Worm (Caenorhabditis elegans) whole organism, mixed stage, embryonic: ENCODE data around the gene ins-14.
A peak's percentile ranks its signal among the peaks of the same experiment; 100 is the strongest.

Experiments
- M03D4.4 ChIP-seq: sonication (generic microtip); optimal IDR thresholded peaks from 2 replicates; lab custom pipeline; 2017; ENCODE audit warnings: mild to moderate bottlenecking, missing genetic modification characterization, missing compliant biosample characterization
- bed-3 ChIP-seq: fragments of 200-800 bp; sonication (Bioruptor generic); optimal IDR thresholded peaks from 3 replicates; lab custom pipeline; 2018; ENCODE audit warnings: mild to moderate bottlenecking, missing genetic modification characterization, moderate library complexity, missing compliant biosample characterization
- blmp-1 ChIP-seq: fragments of 150-350 bp; optimal IDR thresholded peaks from 2 replicates; lab custom pipeline; 2014; ENCODE audit warnings: missing biosample characterization, missing genetic modification characterization
- ceh-39 ChIP-seq: fragments of 150-350 bp; optimal IDR thresholded peaks from 2 replicates; lab custom pipeline; 2014; ENCODE audit warnings: missing biosample characterization, missing genetic modification characterization
- ceh-43 ChIP-seq: fragments of 200-800 bp; sonication (Bioruptor generic); optimal IDR thresholded peaks from 2 replicates; lab custom pipeline; 2018; ENCODE audit warnings: mild to moderate bottlenecking, missing genetic modification characterization, moderate library complexity, missing compliant biosample characterization
- ceh-83 ChIP-seq: fragments of 200-800 bp; sonication (Bioruptor generic); optimal IDR thresholded peaks from 2 replicates; lab custom pipeline; 2018; ENCODE audit warnings: mild to moderate bottlenecking, missing genetic modification characterization, missing compliant biosample characterization
- ces-1 ChIP-seq: fragments of 150-350 bp; optimal IDR thresholded peaks from 2 replicates; lab custom pipeline; 2014; ENCODE audit warnings: missing biosample characterization, missing genetic modification reagents, missing genetic modification characterization
- cnd-1 ChIP-seq: fragments of 200-800 bp; sonication (Bioruptor generic); optimal IDR thresholded peaks from 2 replicates; lab custom pipeline; 2018; ENCODE audit warnings: mild to moderate bottlenecking, missing genetic modification characterization, missing compliant biosample characterization
- drap-1 ChIP-seq: fragments of 200-800 bp; sonication (Bioruptor generic); optimal IDR thresholded peaks from 3 replicates; lab custom pipeline; 2018; ENCODE audit warnings: mild to moderate bottlenecking, missing genetic modification characterization, missing compliant biosample characterization
- elt-1 ChIP-seq: sonication (generic microtip); optimal IDR thresholded peaks from 2 replicates; lab custom pipeline; 2017; ENCODE audit warnings: missing genetic modification characterization, mild to moderate bottlenecking, missing compliant biosample characterization, antibody characterized with exemption, moderate library complexity, borderline replicate concordance; ENCODE audit not compliant: insufficient read depth
- elt-3 ChIP-seq: fragments of 150-350 bp; optimal IDR thresholded peaks from 2 replicates; lab custom pipeline; 2014; ENCODE audit warnings: missing biosample characterization, missing genetic modification characterization
- flh-1 ChIP-seq: fragments of 200-800 bp; sonication (Bioruptor generic); optimal IDR thresholded peaks from 2 replicates; lab custom pipeline; 2018; ENCODE audit warnings: mild to moderate bottlenecking, missing genetic modification characterization, moderate library complexity, missing compliant biosample characterization
- ham-2 ChIP-seq: fragments of 200-800 bp; sonication (Bioruptor generic); optimal IDR thresholded peaks from 2 replicates; lab custom pipeline; 2018; ENCODE audit warnings: mild to moderate bottlenecking, missing genetic modification characterization, missing compliant biosample characterization
- hlh-1 ChIP-seq: fragments of 150-350 bp; optimal IDR thresholded peaks from 2 replicates; lab custom pipeline; 2014; ENCODE audit warnings: missing biosample characterization, missing genetic modification reagents, missing genetic modification characterization
- lin-13 ChIP-seq: fragments of 150-350 bp; optimal IDR thresholded peaks from 2 replicates; lab custom pipeline; 2014; ENCODE audit warnings: missing biosample characterization, missing genetic modification characterization
- lin-32 ChIP-seq: fragments of 200-800 bp; sonication (Bioruptor generic); optimal IDR thresholded peaks from 2 replicates; lab custom pipeline; 2018; ENCODE audit warnings: mild to moderate bottlenecking, missing genetic modification characterization, missing compliant biosample characterization
- lsy-2 ChIP-seq: fragments of 150-350 bp; optimal IDR thresholded peaks from 2 replicates; lab custom pipeline; 2014; ENCODE audit warnings: missing biosample characterization, missing genetic modification characterization
- mab-5 ChIP-seq: fragments of 150-350 bp; optimal IDR thresholded peaks from 2 replicates; lab custom pipeline; 2014; ENCODE audit warnings: missing biosample characterization, missing genetic modification characterization
- mep-1 ChIP-seq: fragments of 150-350 bp; optimal IDR thresholded peaks from 2 replicates; lab custom pipeline; 2017; ENCODE audit warnings: missing biosample characterization, missing genetic modification reagents, missing genetic modification characterization, inconsistent platforms
- mls-2 ChIP-seq: sonication (generic microtip); optimal IDR thresholded peaks from 2 replicates; lab custom pipeline; 2016; ENCODE audit warnings: mild to moderate bottlenecking, missing genetic modification characterization, moderate library complexity, missing compliant biosample characterization
- nhr-2 ChIP-seq: fragments of 150-350 bp; optimal IDR thresholded peaks from 2 replicates; lab custom pipeline; 2014; ENCODE audit warnings: missing biosample characterization, missing genetic modification characterization
- nhr-237 ChIP-seq: fragments of 150-350 bp; optimal IDR thresholded peaks from 2 replicates; lab custom pipeline; 2014; ENCODE audit warnings: missing biosample characterization, missing genetic modification characterization
- nhr-28 ChIP-seq: fragments of 150-350 bp; optimal IDR thresholded peaks from 2 replicates; lab custom pipeline; 2014; ENCODE audit warnings: missing biosample characterization, missing genetic modification characterization
- nhr-76 ChIP-seq: sonication (generic microtip); optimal IDR thresholded peaks from 2 replicates; lab custom pipeline; 2017; ENCODE audit warnings: missing biosample characterization, missing genetic modification characterization
- pha-4 ChIP-seq: fragments of 150-350 bp; optimal IDR thresholded peaks from 2 replicates; lab custom pipeline; 2018; ENCODE audit warnings: missing biosample characterization, missing genetic modification reagents, missing genetic modification characterization
- sem-2 ChIP-seq: fragments of 200-800 bp; sonication (Bioruptor generic); optimal IDR thresholded peaks from 2 replicates; lab custom pipeline; 2018; ENCODE audit warnings: mild to moderate bottlenecking, missing genetic modification characterization, missing compliant biosample characterization
- snpc-4 ChIP-seq: fragments of 150-350 bp; optimal IDR thresholded peaks from 2 replicates; lab custom pipeline; 2014; ENCODE audit warnings: missing biosample characterization, missing genetic modification characterization
- sptf-1 ChIP-seq: sonication (generic microtip); optimal IDR thresholded peaks from 2 replicates; lab custom pipeline; 2017; ENCODE audit warnings: mild to moderate bottlenecking, missing genetic modification characterization, moderate library complexity, missing compliant biosample characterization
- tbx-8 ChIP-seq: fragments of 200-800 bp; sonication (Bioruptor generic); optimal IDR thresholded peaks from 2 replicates; lab custom pipeline; 2018; ENCODE audit warnings: mild to moderate bottlenecking, missing genetic modification characterization, moderate library complexity, missing compliant biosample characterization
- unc-39 ChIP-seq: fragments of 150-350 bp; optimal IDR thresholded peaks from 2 replicates; lab custom pipeline; 2014; ENCODE audit warnings: missing biosample characterization, missing genetic modification characterization
- unc-62 ChIP-seq: fragments of 150-350 bp; optimal IDR thresholded peaks from 2 replicates; lab custom pipeline; 2014; ENCODE audit warnings: missing biosample characterization, missing genetic modification reagents, missing genetic modification characterization
- ztf-11 ChIP-seq: fragments of 150-350 bp; optimal IDR thresholded peaks from 2 replicates; lab custom pipeline; 2014; ENCODE audit warnings: missing biosample characterization, missing genetic modification characterization

The ins-14 gene

DNA sequence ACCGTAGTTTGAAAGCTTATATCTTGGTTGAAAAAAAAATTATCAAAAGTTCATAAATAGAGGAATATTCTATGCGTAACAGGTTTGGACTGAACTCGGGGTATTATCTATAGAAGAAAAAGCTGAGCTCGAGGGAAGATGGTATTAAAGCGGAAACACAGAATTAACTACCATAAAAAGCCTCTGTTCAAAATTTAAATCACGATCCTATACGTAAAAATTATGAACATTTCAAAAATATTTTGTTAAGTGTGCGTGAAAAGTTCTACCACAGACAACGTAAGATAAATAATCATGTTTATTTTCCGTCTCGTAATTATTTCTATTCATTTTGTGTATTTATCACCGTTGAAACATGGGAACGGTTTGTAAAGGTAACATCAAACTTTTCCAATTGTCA, 790 bp upstream of the ins-14 start, which contains the start of gene F41G3.5:
Gene F41G3.5 (plus strand): TSS at position 301 of the 400 bp plus-strand sequence.
- TF ChIP-seq elt-1 (tag; lab: Kevin White, UChicago): no peak
- TF ChIP-seq flh-1 (GFP tag; lab: Kevin White, UChicago): no peak
- no peak for TF ChIP-seq elt-3 (tag; lab: Kevin White, UChicago)
- TF ChIP-seq nhr-237 (tag; lab: Kevin White, UChicago): no peak
- no peak for TF ChIP-seq lin-13
- no peak for TF ChIP-seq pha-4 (tag; lab: Kevin White, UChicago)
- TF ChIP-seq tbx-8: no peak
- no peak for TF ChIP-seq ceh-43 (GFP tag; lab: Kevin White, UChicago)
- TF ChIP-seq mab-5 (tag; lab: Kevin White, UChicago): no peak
- TF ChIP-seq ztf-11 (tag; lab: Kevin White, UChicago): no peak
- TF ChIP-seq ceh-83 (GFP tag; lab: Kevin White, UChicago): no peak
- no peak for TF ChIP-seq cnd-1 (tag; lab: Kevin White, UChicago)
- no peak for TF ChIP-seq nhr-28
- TF ChIP-seq ham-2: no peak
- no peak for TF ChIP-seq ceh-39 (tag; lab: Kevin White, UChicago)

DNA sequence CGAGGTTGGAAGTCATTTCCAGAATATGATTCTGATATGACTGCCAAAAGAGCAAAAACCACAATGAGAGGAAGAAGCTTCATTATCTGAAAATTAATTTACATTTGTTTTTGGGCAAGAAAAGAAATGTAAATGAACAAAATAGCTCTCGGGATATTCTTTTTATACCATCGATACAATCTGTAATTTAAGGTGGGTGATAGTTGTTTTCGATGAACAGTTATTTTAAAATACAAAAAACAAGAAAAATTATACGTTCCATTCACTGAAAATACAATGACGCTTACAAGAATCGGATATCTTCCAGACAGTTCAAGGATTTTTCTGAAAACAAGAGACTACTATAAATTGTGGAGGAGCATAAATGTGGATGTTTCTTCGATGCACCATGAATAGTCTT, 966 bp downstream of the ins-14 start, which contains the start of gene ins-15:
Gene ins-15 (minus strand): TSS at position 101 of the 400 bp plus-strand sequence.
- TF ChIP-seq ceh-83 (GFP tag; lab: Kevin White, UChicago): no peak
- no peak for TF ChIP-seq lsy-2 (tag; lab: Kevin White, UChicago)
- TF ChIP-seq mls-2: no peak
- TF ChIP-seq ces-1 (GFP tag; lab: Kevin White, UChicago): no peak
- no peak for TF ChIP-seq elt-1 (tag; lab: Kevin White, UChicago)
- TF ChIP-seq unc-39: no peak
- TF ChIP-seq sptf-1 (tag; lab: Kevin White, UChicago): no peak
- TF ChIP-seq ceh-43 (GFP tag; lab: Kevin White, UChicago): no peak
- TF ChIP-seq ham-2: no peak
- TF ChIP-seq M03D4.4 (tag; lab: Kevin White, UChicago): no peak
- no peak for TF ChIP-seq nhr-28
- TF ChIP-seq snpc-4 (tag; lab: Kevin White, UChicago): no peak
- no peak for TF ChIP-seq pha-4 (tag; lab: Kevin White, UChicago)
- no peak for TF ChIP-seq lin-32 (GFP tag; lab: Kevin White, UChicago)
- TF ChIP-seq ceh-39 (tag; lab: Kevin White, UChicago): no peak
- TF ChIP-seq, all 35 proteins: peak for 0

DNA sequence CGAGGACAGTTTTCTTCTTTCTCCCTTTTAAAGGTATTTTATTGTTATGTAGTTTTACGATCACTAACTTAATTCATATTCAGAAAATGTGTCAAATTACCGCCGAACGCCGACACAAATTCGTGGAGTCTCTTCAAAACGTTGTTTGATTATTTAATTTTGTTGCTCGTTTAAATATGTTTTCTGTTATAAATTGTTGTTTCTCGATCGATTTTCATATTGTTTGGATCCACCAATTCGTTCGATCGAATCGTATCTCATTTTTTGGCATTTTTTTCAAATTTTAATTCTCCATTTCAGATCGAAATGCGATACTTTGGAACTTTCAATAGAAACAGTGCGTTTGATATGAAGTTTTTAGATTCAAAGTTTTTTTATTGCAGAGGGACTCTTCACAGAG, 3.0 kb downstream of the ins-14 start, which contains the start of gene F41G3.6:
Gene F41G3.6 (plus strand): TSS at position 301 of the 400 bp plus-strand sequence.
- TF ChIP-seq elt-1 (tag; lab: Kevin White, UChicago): no peak
- no peak for TF ChIP-seq lsy-2 (tag; lab: Kevin White, UChicago)
- no peak for TF ChIP-seq ceh-83 (GFP tag; lab: Kevin White, UChicago)
- no peak for TF ChIP-seq lin-13
- no peak for TF ChIP-seq bed-3 (GFP tag; lab: Kevin White, UChicago)
- no peak for TF ChIP-seq blmp-1 (tag; lab: Kevin White, UChicago)
- TF ChIP-seq ceh-39 (tag; lab: Kevin White, UChicago): no peak
- TF ChIP-seq cnd-1 (tag; lab: Kevin White, UChicago): no peak
- no peak for TF ChIP-seq nhr-76 (tag; lab: Kevin White, UChicago)
- TF ChIP-seq unc-62: no peak
- no peak for TF ChIP-seq tbx-8
- no peak for TF ChIP-seq flh-1 (GFP tag; lab: Kevin White, UChicago)
- no peak for TF ChIP-seq ztf-11 (tag; lab: Kevin White, UChicago)
- no peak for TF ChIP-seq mls-2
- TF ChIP-seq nhr-2 (tag; lab: Kevin White, UChicago): no peak
- TF ChIP-seq ces-1 (GFP tag; lab: Kevin White, UChicago): no peak
- TF ChIP-seq snpc-4 (tag; lab: Kevin White, UChicago): no peak
- no peak for TF ChIP-seq sem-2 (GFP tag; lab: Kevin White, UChicago)
- TF ChIP-seq, all 35 proteins: peak for 0

DNA sequence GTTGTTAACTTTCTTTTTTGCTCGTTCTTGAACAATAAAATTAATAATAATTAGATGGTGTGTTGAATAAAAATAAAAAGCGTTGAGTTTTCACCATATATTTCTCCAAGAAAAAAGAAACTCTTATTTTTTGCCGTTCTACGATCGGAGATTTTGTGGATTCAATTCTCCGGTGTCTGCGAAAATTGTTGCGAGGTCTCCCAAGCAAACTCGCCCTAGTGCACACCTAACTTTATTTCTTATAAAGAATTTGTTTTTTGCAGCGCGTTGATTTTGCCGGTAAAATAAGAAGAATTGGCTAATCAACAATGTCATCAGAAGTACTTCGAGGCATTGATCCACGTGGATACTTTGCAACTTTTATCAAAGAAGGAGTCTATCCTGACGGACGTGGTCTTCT, 4.2 kb downstream of the ins-14 start, which contains the start of gene exos-8:
Gene exos-8 (plus strand): TSS at position 264 of the 400 bp plus-strand sequence.
- no peak for TF ChIP-seq mab-5 (tag; lab: Kevin White, UChicago)
- no peak for TF ChIP-seq elt-3 (tag; lab: Kevin White, UChicago)
- TF ChIP-seq M03D4.4 (tag; lab: Kevin White, UChicago): peak; percentile 28
- no peak for TF ChIP-seq bed-3 (GFP tag; lab: Kevin White, UChicago)
- TF ChIP-seq lsy-2 (tag; lab: Kevin White, UChicago): peak; percentile 67
- TF ChIP-seq lin-32 (GFP tag; lab: Kevin White, UChicago): peak; percentile 1
- TF ChIP-seq mls-2: peak; percentile 50
- no peak for TF ChIP-seq tbx-8
- peak; percentile 67 for TF ChIP-seq mep-1
- TF ChIP-seq ces-1 (GFP tag; lab: Kevin White, UChicago): peak; percentile 76
- peak; percentile 49 for TF ChIP-seq nhr-237 (tag; lab: Kevin White, UChicago)
- no peak for TF ChIP-seq snpc-4 (tag; lab: Kevin White, UChicago)
- no peak for TF ChIP-seq blmp-1 (tag; lab: Kevin White, UChicago)
- no peak for TF ChIP-seq hlh-1
- TF ChIP-seq drap-1: peak; percentile 6
- TF ChIP-seq cnd-1 (tag; lab: Kevin White, UChicago): peak; percentile 46
- peak; percentile 34 for TF ChIP-seq lin-13
- TF ChIP-seq, all 35 proteins: peak for 10
